Worm (Caenorhabditis elegans) whole organism, L2 larva: Measurements from ENCODE around the gene B0334.10.
A peak's percentile ranks its signal among the peaks of the same experiment; 100 is the strongest.

Source experiments
- C34F6.9 ChIP-seq: fragments of 150-350 bp; optimal IDR thresholded peaks from 2 replicates; lab custom pipeline; 2014; ENCODE audit warnings: missing biosample characterization, missing genetic modification characterization
- F13H6.1 ChIP-seq: sonication (generic microtip); optimal IDR thresholded peaks from 2 replicates; lab custom pipeline; 2016; ENCODE audit warnings: missing genetic modification characterization, missing compliant biosample characterization
- R02D3.7 ChIP-seq: fragments of 150-350 bp; optimal IDR thresholded peaks from 2 replicates; lab custom pipeline; 2014; ENCODE audit warnings: missing biosample characterization, missing genetic modification characterization
- aly-2 ChIP-seq: fragments of 150-350 bp; optimal IDR thresholded peaks from 2 replicates; lab custom pipeline; 2014; ENCODE audit warnings: missing biosample characterization, missing genetic modification characterization
- ama-1 ChIP-seq: fragments of 150-350 bp; optimal IDR thresholded peaks from 2 replicates; lab custom pipeline; 2018; ENCODE audit warnings: inconsistent platforms
- blmp-1 ChIP-seq: sonication (generic microtip); optimal IDR thresholded peaks from 2 replicates; lab custom pipeline; 2017; ENCODE audit warnings: missing genetic modification characterization, mild to moderate bottlenecking, missing compliant biosample characterization, antibody characterized with exemption, moderate library complexity; ENCODE audit not compliant: insufficient read depth
- ceh-16 ChIP-seq: fragments of 150-350 bp; optimal IDR thresholded peaks from 2 replicates; lab custom pipeline; 2014; ENCODE audit warnings: missing biosample characterization, missing genetic modification characterization
- ceh-82 ChIP-seq: fragments of 150-350 bp; optimal IDR thresholded peaks from 2 replicates; lab custom pipeline; 2014; ENCODE audit warnings: missing biosample characterization, missing genetic modification characterization
- crh-2 ChIP-seq: sonication (generic microtip); optimal IDR thresholded peaks from 2 replicates; lab custom pipeline; 2017; ENCODE audit warnings: missing biosample characterization, missing genetic modification characterization
- dmd-4 ChIP-seq: sonication (generic microtip); optimal IDR thresholded peaks from 2 replicates; lab custom pipeline; 2017; ENCODE audit warnings: missing biosample characterization, missing genetic modification characterization
- egl-27 ChIP-seq: sonication (generic microtip); optimal IDR thresholded peaks from 3 replicates; lab custom pipeline; 2017; ENCODE audit warnings: missing biosample characterization, missing genetic modification reagents, missing genetic modification characterization
- elt-1 ChIP-seq: fragments of 150-350 bp; optimal IDR thresholded peaks from 2 replicates; lab custom pipeline; 2014; ENCODE audit warnings: missing biosample characterization, missing genetic modification characterization
- fos-1 ChIP-seq: fragments of 150-350 bp; optimal IDR thresholded peaks from 2 replicates; lab custom pipeline; 2014; ENCODE audit warnings: missing biosample characterization, missing genetic modification characterization
- gmeb-1 ChIP-seq: fragments of 150-350 bp; optimal IDR thresholded peaks from 2 replicates; lab custom pipeline; 2014; ENCODE audit warnings: missing biosample characterization, missing genetic modification characterization
- lin-11 ChIP-seq: fragments of 150-350 bp; sonication (generic microtip); optimal IDR thresholded peaks from 2 replicates; lab custom pipeline; 2014; ENCODE audit warnings: missing biosample characterization, missing genetic modification characterization, inconsistent platforms, mixed read lengths
- lsy-2 ChIP-seq, 2 experiments: fragments of 150-350 bp in 1 of 2; sonication (generic microtip) in 1 of 2; optimal IDR thresholded peaks; 2 replicates each; lab custom pipeline; 2014 to 2017; ENCODE audit warnings: missing biosample characterization in 2 of 2, missing genetic modification characterization in 2 of 2
- mab-5 ChIP-seq: fragments of 150-350 bp; optimal IDR thresholded peaks from 2 replicates; lab custom pipeline; 2014; ENCODE audit warnings: missing biosample characterization, missing genetic modification characterization
- mbf-1 ChIP-seq: sonication (generic microtip); optimal IDR thresholded peaks from 2 replicates; lab custom pipeline; 2017; ENCODE audit warnings: missing biosample characterization, missing genetic modification characterization
- nhr-10 ChIP-seq: sonication (generic microtip); optimal IDR thresholded peaks from 2 replicates; lab custom pipeline; 2017; ENCODE audit warnings: missing biosample characterization, missing genetic modification characterization
- nhr-12 ChIP-seq: fragments of 150-350 bp; optimal IDR thresholded peaks from 2 replicates; lab custom pipeline; 2014; ENCODE audit warnings: missing biosample characterization, missing genetic modification characterization
- nhr-129 ChIP-seq: fragments of 150-350 bp; optimal IDR thresholded peaks from 2 replicates; lab custom pipeline; 2014; ENCODE audit warnings: missing biosample characterization, missing genetic modification characterization
- nhr-21 ChIP-seq: fragments of 150-350 bp; optimal IDR thresholded peaks from 2 replicates; lab custom pipeline; 2014; ENCODE audit warnings: missing biosample characterization, missing genetic modification characterization
- nhr-23 ChIP-seq: fragments of 150-350 bp; optimal IDR thresholded peaks from 2 replicates; lab custom pipeline; 2014; ENCODE audit warnings: missing biosample characterization, missing genetic modification reagents, missing genetic modification characterization
- nhr-237 ChIP-seq: fragments of 150-350 bp; optimal IDR thresholded peaks from 2 replicates; lab custom pipeline; 2014; ENCODE audit warnings: missing biosample characterization, missing genetic modification characterization
- nhr-25 ChIP-seq: fragments of 150-350 bp; sonication (generic microtip); optimal IDR thresholded peaks from 3 replicates; lab custom pipeline; 2014; ENCODE audit warnings: missing biosample characterization, missing genetic modification characterization
- nhr-6 ChIP-seq: fragments of 150-350 bp; optimal IDR thresholded peaks from 2 replicates; lab custom pipeline; 2014; ENCODE audit warnings: missing biosample characterization, missing genetic modification characterization
- sma-3 ChIP-seq: sonication (generic microtip); optimal IDR thresholded peaks from 2 replicates; lab custom pipeline; 2016; ENCODE audit warnings: missing genetic modification reagents, missing genetic modification characterization, missing compliant biosample characterization
- sma-9 ChIP-seq, 2 experiments: fragments of 150-350 bp in 1 of 2; sonication (generic microtip) in 1 of 2; optimal IDR thresholded peaks; 2 replicates each; lab custom pipeline; 2014 to 2016; ENCODE audit warnings: missing genetic modification characterization in 2 of 2, mild to moderate bottlenecking in 1 of 2, missing biosample characterization in 1 of 2, missing compliant biosample characterization in 1 of 2, missing genetic modification reagents in 1 of 2, moderate library complexity in 1 of 2
- snpc-4 ChIP-seq: fragments of 150-350 bp; optimal IDR thresholded peaks from 2 replicates; lab custom pipeline; 2014; ENCODE audit warnings: missing biosample characterization, missing genetic modification characterization
- unc-39 ChIP-seq: fragments of 150-350 bp; optimal IDR thresholded peaks from 2 replicates; lab custom pipeline; 2014; ENCODE audit warnings: missing biosample characterization, missing genetic modification characterization
- ztf-1 ChIP-seq: fragments of 200-800 bp; sonication (Bioruptor generic); conservative IDR thresholded peaks from 2 replicates; pipeline ENCODE4 v1.3.6; 2022; ENCODE audit warnings: missing genetic modification characterization, missing compliant biosample characterization
- ztf-4 ChIP-seq: fragments of 150-350 bp; optimal IDR thresholded peaks from 2 replicates; lab custom pipeline; 2014; ENCODE audit warnings: missing biosample characterization, missing genetic modification characterization

The B0334.10 gene

ce11 chrII:11486698-11487234, 31.5 kb upstream of the B0334.10 start, which contains the start of gene ttr-18:
Gene ttr-18 (minus strand): TSS chrII:11486748.
- TF ChIP-seq nhr-25 (peak; percentile 19), nhr-21 (tag; lab: Kevin White, UChicago) (no peak), ceh-16 (tag; lab: Kevin White, UChicago) (no peak), elt-1 (tag; lab: Kevin White, UChicago) (no peak), blmp-1 (no peak), egl-27 (no peak), sma-3 (GFP tag; lab: Kevin White, UChicago) (peak; percentile 13), unc-39 (tag; lab: Kevin White, UChicago) (no peak), nhr-237 (tag; lab: Kevin White, UChicago) (no peak), F13H6.1 (tag; lab: Kevin White, UChicago) (no peak), lin-11 (no peak), sma-9 (GFP tag; optimal IDR thresholded peaks at IDR 0.05; lab: Kevin White, UChicago) (no peak), sma-9 (tag; optimal IDR thresholded peaks at IDR 0.05; lab: Kevin White, UChicago) (no peak), ztf-4 (no peak), ceh-82 (no peak)

ce11 chrII:11487999-11488398, 30.3 kb upstream of the B0334.10 start, which contains the start of gene B0334.13:
Gene B0334.13 (plus strand): TSS chrII:11488299.
- TF ChIP-seq aly-2 (tag; lab: Kevin White, UChicago) = no peak
- TF ChIP-seq nhr-12 (tag; lab: Kevin White, UChicago) = no peak
- TF ChIP-seq snpc-4 (tag; lab: Kevin White, UChicago) = no peak
- no peak for TF ChIP-seq mab-5 (tag; lab: Kevin White, UChicago)

DNA sequence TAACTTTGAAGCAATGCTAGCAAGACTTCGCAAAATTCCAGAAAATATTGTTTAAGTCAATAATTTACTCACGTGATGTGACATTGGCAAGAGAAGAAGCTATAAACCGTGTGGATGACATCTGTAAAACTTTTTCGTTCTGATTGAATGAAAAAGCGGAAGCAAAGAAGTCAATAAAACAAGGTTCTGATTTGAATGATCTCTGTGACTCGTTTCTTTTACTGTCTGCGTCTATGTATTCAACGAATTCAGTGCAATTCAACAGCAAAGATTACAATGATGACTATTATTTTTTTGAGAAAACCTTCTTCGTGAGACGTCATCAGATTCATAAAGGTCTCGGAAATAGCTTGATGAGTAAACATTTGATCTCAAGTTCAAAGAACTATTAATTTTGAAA, 25.4 kb upstream of the B0334.10 start, which contains the start of gene hacl-1:
Gene hacl-1, minus strand, starts transcription at position 121 of the 400 bp plus-strand sequence.
- TF ChIP-seq sma-9 (GFP tag; optimal IDR thresholded peaks at IDR 0.05; lab: Kevin White, UChicago) (peak; percentile 12), sma-9 (tag; optimal IDR thresholded peaks at IDR 0.05; lab: Kevin White, UChicago) (no peak), nhr-6 (tag; lab: Kevin White, UChicago) (no peak), C34F6.9 (tag; lab: Kevin White, UChicago) (peak; percentile 19), nhr-25 (peak; percentile 71), ztf-4 (peak; percentile 7), crh-2 (peak; percentile 63), nhr-21 (tag; lab: Kevin White, UChicago) (peak; percentile 68), sma-3 (GFP tag; lab: Kevin White, UChicago) (peak; percentile 63), R02D3.7 (tag; lab: Kevin White, UChicago) (no peak), nhr-10 (no peak), ceh-82 (no peak), lsy-2 (tag; optimal IDR thresholded peaks at IDR 0.05; lab: Kevin White, UChicago) (peak; percentile 0 to 38), fos-1 (tag; lab: Kevin White, UChicago) (peak; percentile 35), nhr-237 (tag; lab: Kevin White, UChicago) (no peak), F13H6.1 (tag; lab: Kevin White, UChicago) (no peak), dmd-4 (no peak), nhr-23 (tag; lab: Kevin White, UChicago) (no peak)

DNA sequence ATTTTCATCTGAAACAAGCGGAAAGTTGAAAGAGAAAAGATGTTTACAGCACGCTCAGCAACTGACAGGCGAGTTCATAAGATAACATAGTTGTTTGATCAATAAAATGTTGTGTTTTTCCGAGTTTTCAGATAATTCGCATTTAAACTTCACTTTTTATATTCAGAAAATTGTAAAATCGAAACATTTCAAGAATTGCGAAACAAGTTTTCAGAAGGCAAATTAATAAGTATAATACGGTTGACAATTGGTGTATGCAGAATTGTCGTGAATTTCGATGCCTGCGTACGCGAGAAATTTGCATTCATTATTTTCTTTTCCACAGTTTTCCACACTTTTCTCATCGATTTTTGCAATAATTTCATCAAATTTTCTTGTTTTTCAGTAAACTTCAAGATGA, 23.0 kb upstream of the B0334.10 start, which contains the start of the genes ooc-3 and B0334.4:
Gene ooc-3, minus strand, starts transcription at position 15 of the 400 bp plus-strand sequence.
Gene B0334.4, plus strand, starts transcription at position 386 of the 400 bp plus-strand sequence.
- no peak for TF ChIP-seq ztf-4
- TF ChIP-seq lsy-2 (tag; optimal IDR thresholded peaks at IDR 0.05; lab: Kevin White, UChicago) = peak; percentile 46 to 95
- peak; percentile 66 for TF ChIP-seq C34F6.9 (tag; lab: Kevin White, UChicago)
- TF ChIP-seq gmeb-1 (tag; lab: Kevin White, UChicago) = peak; percentile 16
- peak; percentile 42 for TF ChIP-seq nhr-129 (tag; lab: Kevin White, UChicago)
- TF ChIP-seq ama-1 (lab: Kevin White, UChicago) = peak; percentile 9
- TF ChIP-seq, all 48 proteins: peak for 5

ce11 chrII:11495806-11496205, 22.5 kb upstream of the B0334.10 start:
- no peak for TF ChIP-seq R02D3.7 (tag; lab: Kevin White, UChicago)
- no peak for TF ChIP-seq nhr-25
- TF ChIP-seq elt-1 (tag; lab: Kevin White, UChicago) = no peak
- no peak for TF ChIP-seq ama-1 (lab: Kevin White, UChicago)
- no peak for TF ChIP-seq ztf-1 (GFP tag; lab: Robert Waterston, UW)
- no peak for TF ChIP-seq nhr-12 (tag; lab: Kevin White, UChicago)
- TF ChIP-seq nhr-237 (tag; lab: Kevin White, UChicago) = no peak
- no peak for TF ChIP-seq nhr-129 (tag; lab: Kevin White, UChicago)
- TF ChIP-seq mbf-1 = no peak
- no peak for TF ChIP-seq ceh-16 (tag; lab: Kevin White, UChicago)
